Fruit fly (Drosophila melanogaster) S2 (cell line): ENCODE data around the gene CG12728.

Experiments
- CG8478 ChIP-seq: fragments of >200 bp; optimal IDR thresholded peaks from 2 replicates; lab custom pipeline; 2018
- CTCF ChIP-seq, 2 experiments: fragments of >200 bp; optimal IDR thresholded peaks; 2 replicates each; lab custom pipeline; 2018

- TF ChIP-seq CTCF (optimal IDR thresholded peaks at IDR 0.05; lab: Kevin White, UChicago) (no peak), CG8478 (lab: Kevin White, UChicago) (no peak)
Observed at dm6 chrX:5893165-5893564, 49.2 kb upstream of the CG12728 start.
